Worm (Caenorhabditis elegans): Measurements from ENCODE around the gene lin-37.
A peak's percentile ranks its signal among the peaks of the same experiment; 100 is the strongest.

lin-37 gene

ce11 chrIII:7060531-7061095, 11.7 kb downstream of the lin-37 start, which contains the start of gene egg-2:
egg-2 (minus strand) TSS chrIII:7060583.
- no peak for TF ChIP-seq Y116A8C.19 (tag; optimal IDR thresholded peaks at IDR 0.05; ENCODE audit: borderline replicate concordance)
- no peak for TF ChIP-seq grh-1 (GFP tag; IDR thresholded peaks at IDR 0.05)
- no peak for TF ChIP-seq mab-9 (GFP tag; IDR thresholded peaks at IDR 0.05)
- TF ChIP-seq nhr-12 (tag; optimal IDR thresholded peaks at IDR 0.05) = no peak
- no peak for TF ChIP-seq egl-13 (tag; optimal IDR thresholded peaks at IDR 0.05)
- TF ChIP-seq aha-1 (tag; optimal IDR thresholded peaks at IDR 0.05) = no peak
- TF ChIP-seq mdl-1 (tag; optimal IDR thresholded peaks at IDR 0.05) = no peak
- no peak for TF ChIP-seq nhr-19 (GFP tag; conservative IDR thresholded peaks at IDR 0.05)
- no peak for TF ChIP-seq swsn-7 (tag; optimal IDR thresholded peaks at IDR 0.05)
- TF ChIP-seq mef-2 (tag; optimal IDR thresholded peaks at IDR 0.05) = no peak
- TF ChIP-seq snu-23 (GFP tag; optimal IDR thresholded peaks at IDR 0.05) = no peak
- no peak for TF ChIP-seq dpl-1 (GFP tag; optimal IDR thresholded peaks at IDR 0.05)
- TF ChIP-seq egl-27 (tag; optimal IDR thresholded peaks at IDR 0.05) = no peak
- TF ChIP-seq rnt-1 (tag; optimal IDR thresholded peaks at IDR 0.05) = no peak
- no peak for TF ChIP-seq C16A3.4 (tag; optimal IDR thresholded peaks at IDR 0.05)
- no peak for TF ChIP-seq nhr-237 (tag; optimal IDR thresholded peaks at IDR 0.05)

DNA sequence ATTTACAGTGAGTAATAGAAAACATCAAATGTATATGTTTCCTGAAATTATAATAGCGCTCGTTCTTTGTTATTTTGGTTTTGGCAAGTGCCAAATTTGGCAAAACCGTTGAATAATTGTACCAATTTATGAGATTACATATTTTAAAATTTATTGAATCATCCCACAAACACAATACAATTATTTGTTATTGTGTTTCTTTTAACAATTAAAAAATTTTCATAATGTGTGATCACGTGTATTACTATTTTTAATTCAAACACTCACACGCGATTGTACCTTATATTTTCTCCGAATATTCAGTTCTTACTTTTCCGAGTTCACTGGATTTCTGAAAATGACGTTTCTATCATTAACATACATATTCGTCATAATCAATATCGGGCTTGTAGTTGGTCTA, 16.1 kb downstream of the lin-37 start, which contains the start of gene R01H2.2:
Gene R01H2.2 (plus strand): TSS at position 301 of the 400 bp plus-strand sequence.
- TF ChIP-seq jun-1 (tag; optimal IDR thresholded peaks at IDR 0.05) = no peak
- TF ChIP-seq ets-5 (GFP tag; IDR thresholded peaks at IDR 0.05) = no peak
- TF ChIP-seq sptf-1 (tag; optimal IDR thresholded peaks at IDR 0.05) = no peak
- no peak for TF ChIP-seq ces-1 (GFP tag; optimal IDR thresholded peaks at IDR 0.05)
- no peak for TF ChIP-seq lir-3 (tag; optimal IDR thresholded peaks at IDR 0.05; ENCODE audit: poor library complexity)
- TF ChIP-seq C16A3.4 (tag; optimal IDR thresholded peaks at IDR 0.05) = no peak

- TF ChIP-seq ztf-4 (tag; optimal IDR thresholded peaks at IDR 0.05) (no peak), pag-3 (tag; optimal IDR thresholded peaks at IDR 0.05; ENCODE audit: borderline replicate concordance, insufficient read depth) (no peak), nhr-11 (tag; optimal IDR thresholded peaks at IDR 0.05) (no peak), lsy-2 (tag; optimal IDR thresholded peaks at IDR 0.05) (no peak), ceh-8 (GFP tag; optimal IDR thresholded peaks at IDR 0.05) (no peak), C16A3.4 (tag; optimal IDR thresholded peaks at IDR 0.05) (no peak), alr-1 (tag; optimal IDR thresholded peaks at IDR 0.05; ENCODE audit: borderline replicate concordance) (no peak), snpc-4 (tag; optimal IDR thresholded peaks at IDR 0.05) (no peak)
Observed at ce11 chrIII:7045643-7046042, 26.7 kb downstream of the lin-37 start, which contains the start of gene R01H2.7. R01H2.7 (minus strand) TSS chrIII:7045743.

ce11 chrIII:7034252-7035223, 37.8 kb downstream of the lin-37 start:
- TF ChIP-seq dpl-1 (GFP tag; optimal IDR thresholded peaks at IDR 0.05) (peak in 2 of 3 experiments; percentile 14 to 33), ztf-4 (tag; optimal IDR thresholded peaks at IDR 0.05) (no peak), blmp-1 (tag; optimal IDR thresholded peaks at IDR 0.05) (peak; percentile 45), lin-13 (GFP tag; optimal IDR thresholded peaks at IDR 0.05) (no peak), efl-1 (optimal IDR thresholded peaks at IDR 0.05) (peak; percentile 19 to 92), efl-1 (GFP tag; optimal IDR thresholded peaks at IDR 0.05 in 1 of 2) (peak; percentile 59 to 91), nhr-28 (tag; optimal IDR thresholded peaks at IDR 0.05) (no peak)
